Fruit fly (Drosophila melanogaster) whole organism, adult: ENCODE results near the gene Arl5.

Experiments
- CG11617 ChIP-seq: fragments of 200-800 bp; sonication (Bioruptor generic); optimal IDR thresholded peaks from 2 replicates; lab custom pipeline; 2017; ENCODE audit warnings: mild to moderate bottlenecking, missing biosample characterization, missing genetic modification reagents, missing genetic modification characterization
- CG1620 ChIP-seq: fragments of 200-800 bp; sonication (Bioruptor generic); optimal IDR thresholded peaks from 2 replicates; lab custom pipeline; 2016; ENCODE audit warnings: missing biosample characterization, missing genetic modification characterization
- CG33017 ChIP-seq: fragments of 200-800 bp; sonication (Bioruptor generic); optimal IDR thresholded peaks from 2 replicates; lab custom pipeline; 2018; ENCODE audit warnings: missing biosample characterization, mild to moderate bottlenecking, missing genetic modification characterization, moderate library complexity
- Crg-1 ChIP-seq: fragments of 200-800 bp; sonication (Bioruptor generic); optimal IDR thresholded peaks from 2 replicates; lab custom pipeline; 2016; ENCODE audit warnings: missing biosample characterization, missing genetic modification characterization
- Mnt ChIP-seq: fragments of 200-800 bp; sonication (Bioruptor generic); optimal IDR thresholded peaks from 2 replicates; lab custom pipeline; 2016; ENCODE audit warnings: missing biosample characterization, mild to moderate bottlenecking, missing genetic modification characterization
- bab1 ChIP-seq: fragments of 200-800 bp; sonication (Bioruptor generic); optimal IDR thresholded peaks from 3 replicates; lab custom pipeline; 2019; ENCODE audit warnings: missing biosample characterization, mild to moderate bottlenecking, missing genetic modification characterization, moderate library complexity

DNA sequence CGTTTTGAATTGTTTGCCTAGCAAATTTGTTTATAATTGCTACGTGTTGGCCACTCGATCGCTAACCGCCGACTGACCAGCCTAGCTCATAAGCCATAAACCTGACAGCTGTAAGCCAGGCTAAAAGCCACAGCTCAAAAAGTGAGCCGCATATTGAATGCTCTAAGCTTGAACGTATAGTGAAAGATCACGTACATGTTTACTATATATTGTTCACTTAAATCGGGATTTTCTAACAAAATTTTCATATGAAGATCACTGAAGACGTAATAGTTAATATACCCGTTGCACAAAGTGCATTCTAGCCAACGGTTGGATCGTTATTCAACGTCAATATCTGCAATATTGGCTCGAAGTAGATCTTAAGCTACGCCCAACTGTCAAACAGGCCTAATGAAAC lies 13.2 kb downstream of the Arl5 start:
- TF ChIP-seq Mnt (GFP tag; lab: Kevin White, UChicago) (no peak), Crg-1 (GFP tag; lab: Kevin White, UChicago) (no peak), CG33017 (tag; lab: Kevin White, UChicago) (no peak), CG1620 (GFP tag; lab: Kevin White, UChicago) (no peak), CG11617 (no peak), bab1 (GFP tag; lab: Kevin White, UChicago) (no peak)
